Worm (Caenorhabditis elegans): ENCODE results near the gene fbxa-126.

The fbxa-126 gene

ce11 chrIV:14269932-14270331 is 51.6 kb downstream of the fbxa-126 start (continued):
- TF ChIP-seq unc-130 (GFP tag; optimal IDR thresholded peaks at IDR 0.05), result no peak
- no peak for TF ChIP-seq K12H6.12 (tag; optimal IDR thresholded peaks at IDR 0.05)
- no peak for TF ChIP-seq zim-3 (tag; optimal IDR thresholded peaks at IDR 0.05)
